Fruit fly (Drosophila melanogaster) whole organism, embryonic: Measurements from ENCODE around the gene dhd.
A peak's percentile ranks its signal among the peaks of the same experiment; 100 is the strongest.

ENCODE experiments used
- CG10366 ChIP-seq: fragments of 200-800 bp; sonication (Bioruptor generic); IDR thresholded peaks from 2 replicates; pipeline ENCODE4 v1.3.6; 2022; ENCODE audit warnings: missing biosample characterization, missing genetic modification characterization
- CG11093 ChIP-seq: fragments of 200-800 bp; sonication (Bioruptor generic); IDR thresholded peaks from 3 replicates; pipeline ENCODE4 v1.3.6; 2022; ENCODE audit warnings: missing biosample characterization, missing genetic modification characterization
- CG12155 ChIP-seq: fragments of 200-800 bp; sonication (Bioruptor generic); optimal IDR thresholded peaks from 3 replicates; lab custom pipeline; 2016; ENCODE audit warnings: missing biosample characterization, missing genetic modification characterization
- CG12659 ChIP-seq: fragments of 200-800 bp; sonication (Bioruptor generic); optimal IDR thresholded peaks from 3 replicates; lab custom pipeline; 2017; ENCODE audit warnings: mild to moderate bottlenecking, missing biosample characterization, missing genetic modification reagents, missing genetic modification characterization
- CG13624 ChIP-seq: fragments of 200-800 bp; sonication (Bioruptor generic); optimal IDR thresholded peaks from 2 replicates; lab custom pipeline; 2016; ENCODE audit warnings: missing biosample characterization, missing genetic modification characterization
- CG13894 ChIP-seq: fragments of 200-800 bp; sonication (Bioruptor generic); optimal IDR thresholded peaks from 3 replicates; lab custom pipeline; 2018; ENCODE audit warnings: missing biosample characterization, mild to moderate bottlenecking, missing genetic modification characterization, moderate library complexity
- CG1647 ChIP-seq: fragments of 200-800 bp; sonication (Bioruptor generic); optimal IDR thresholded peaks from 3 replicates; lab custom pipeline; 2016; ENCODE audit warnings: missing biosample characterization, missing genetic modification characterization
- CG17186 ChIP-seq: fragments of 200-800 bp; sonication (Bioruptor generic); optimal IDR thresholded peaks from 3 replicates; lab custom pipeline; 2017; ENCODE audit warnings: missing biosample characterization, missing genetic modification reagents, missing genetic modification characterization
- CG17912 ChIP-seq: fragments of 200-800 bp; sonication (Bioruptor generic); optimal IDR thresholded peaks from 2 replicates; lab custom pipeline; 2018; ENCODE audit warnings: missing biosample characterization, mild to moderate bottlenecking, missing genetic modification characterization
- CG1792 ChIP-seq: fragments of 200-800 bp; sonication (Bioruptor generic); optimal IDR thresholded peaks from 2 replicates; lab custom pipeline; 2016; ENCODE audit warnings: missing biosample characterization, missing genetic modification characterization
- CG2129 ChIP-seq: fragments of 200-800 bp; sonication (Bioruptor generic); IDR thresholded peaks from 2 replicates; pipeline ENCODE4 v1.3.6; 2022; ENCODE audit warnings: missing biosample characterization, missing genetic modification characterization; ENCODE audit not compliant: partially characterized antibody
- CG3065 ChIP-seq: fragments of 200-800 bp; sonication (Bioruptor generic); optimal IDR thresholded peaks from 2 replicates; lab custom pipeline; 2016; ENCODE audit warnings: missing biosample characterization, missing genetic modification characterization
- CG31224 ChIP-seq: fragments of 200-800 bp; sonication (Bioruptor generic); IDR thresholded peaks from 2 replicates; pipeline ENCODE4 v1.3.6; 2022; ENCODE audit warnings: missing biosample characterization, missing genetic modification characterization
- CG31441 ChIP-seq: fragments of 200-800 bp; sonication (Bioruptor generic); IDR thresholded peaks from 2 replicates; pipeline ENCODE4 v1.3.6; 2022; ENCODE audit warnings: missing biosample characterization, missing genetic modification characterization
- CG33557 ChIP-seq: fragments of 200-800 bp; sonication (Bioruptor generic); optimal IDR thresholded peaks from 2 replicates; lab custom pipeline; 2019; ENCODE audit warnings: missing biosample characterization, mild to moderate bottlenecking, missing genetic modification characterization, moderate library complexity
- CG34376 ChIP-seq: fragments of 200-800 bp; sonication (Bioruptor generic); optimal IDR thresholded peaks from 2 replicates; lab custom pipeline; 2018; ENCODE audit warnings: missing biosample characterization, mild to moderate bottlenecking, missing genetic modification characterization
- CG43689 ChIP-seq: fragments of 200-800 bp; sonication (Bioruptor generic); IDR thresholded peaks from 2 replicates; pipeline ENCODE4 v1.3.6; 2022; ENCODE audit warnings: missing biosample characterization, missing genetic modification characterization
- CG6254 ChIP-seq: fragments of 200-800 bp; sonication (Bioruptor generic); optimal IDR thresholded peaks from 3 replicates; lab custom pipeline; 2017; ENCODE audit warnings: mild to moderate bottlenecking, missing biosample characterization, missing genetic modification reagents, missing genetic modification characterization
- CG6689 ChIP-seq: fragments of 200-800 bp; sonication (Bioruptor generic); IDR thresholded peaks from 2 replicates; pipeline ENCODE4 v1.3.6; 2022; ENCODE audit warnings: missing biosample characterization, missing genetic modification characterization
- CG6854 ChIP-seq: fragments of 200-800 bp; sonication (Bioruptor generic); optimal IDR thresholded peaks from 3 replicates; lab custom pipeline; 2017; ENCODE audit warnings: missing biosample characterization, mild to moderate bottlenecking, missing genetic modification characterization
- CG7271 ChIP-seq: fragments of 200-800 bp; sonication (Bioruptor generic); optimal IDR thresholded peaks from 2 replicates; lab custom pipeline; 2018; ENCODE audit warnings: missing biosample characterization, mild to moderate bottlenecking, missing genetic modification characterization, moderate library complexity
- CG7556 ChIP-seq: fragments of 200-800 bp; sonication (Bioruptor generic); optimal IDR thresholded peaks from 2 replicates; lab custom pipeline; 2017; ENCODE audit warnings: missing biosample characterization, mild to moderate bottlenecking, missing genetic modification characterization
- CG7928 ChIP-seq: fragments of 200-800 bp; sonication (Bioruptor generic); optimal IDR thresholded peaks from 2 replicates; lab custom pipeline; 2017; ENCODE audit warnings: missing biosample characterization, mild to moderate bottlenecking, missing genetic modification characterization
- Dip3 ChIP-seq: fragments of 200-800 bp; sonication (Bioruptor generic); optimal IDR thresholded peaks from 3 replicates; lab custom pipeline; 2016; ENCODE audit warnings: missing biosample characterization, missing genetic modification characterization
- Fer1 ChIP-seq: fragments of 200-800 bp; sonication (Bioruptor generic); optimal IDR thresholded peaks from 2 replicates; lab custom pipeline; 2017; ENCODE audit warnings: missing biosample characterization, mild to moderate bottlenecking, missing genetic modification characterization
- Lpt ChIP-seq: fragments of >200 bp; optimal IDR thresholded peaks from 2 replicates; lab custom pipeline; 2018; ENCODE audit warnings: missing biosample characterization, missing genetic modification characterization
- Max ChIP-seq: fragments of 200-800 bp; sonication (Bioruptor generic); optimal IDR thresholded peaks from 2 replicates; lab custom pipeline; 2016; ENCODE audit warnings: missing biosample characterization, mild to moderate bottlenecking, missing genetic modification characterization
- NFAT ChIP-seq: fragments of 200-800 bp; sonication (Bioruptor generic); IDR thresholded peaks from 2 replicates; pipeline ENCODE4 v1.3.6; 2022; ENCODE audit warnings: missing biosample characterization, missing genetic modification characterization
- NK7.1 ChIP-seq: fragments of 200-800 bp; sonication (Bioruptor generic); optimal IDR thresholded peaks from 3 replicates; lab custom pipeline; 2016; ENCODE audit warnings: missing biosample characterization, missing genetic modification characterization
- Neu2 ChIP-seq: fragments of 200-800 bp; sonication (Bioruptor generic); optimal IDR thresholded peaks from 3 replicates; lab custom pipeline; 2016; ENCODE audit warnings: missing biosample characterization, missing genetic modification characterization, borderline replicate concordance
- Oaz ChIP-seq: fragments of 200-800 bp; sonication (Bioruptor generic); IDR thresholded peaks from 2 replicates; pipeline ENCODE4 v1.3.6; 2022; ENCODE audit warnings: missing biosample characterization, missing genetic modification characterization
- Six4 ChIP-seq: fragments of 200-800 bp; sonication (Bioruptor generic); optimal IDR thresholded peaks from 2 replicates; lab custom pipeline; 2016; ENCODE audit warnings: missing biosample characterization, missing genetic modification characterization
- crol ChIP-seq: fragments of 200-800 bp; sonication (Bioruptor generic); IDR thresholded peaks from 2 replicates; pipeline ENCODE4 v1.3.6; 2022; ENCODE audit warnings: missing biosample characterization, missing genetic modification characterization
- emc ChIP-seq: fragments of 200-800 bp; sonication (Bioruptor generic); optimal IDR thresholded peaks from 2 replicates; lab custom pipeline; 2016; ENCODE audit warnings: missing biosample characterization, missing genetic modification characterization
- ems ChIP-seq: fragments of 200-800 bp; sonication (Bioruptor generic); optimal IDR thresholded peaks from 3 replicates; lab custom pipeline; 2016; ENCODE audit warnings: missing biosample characterization, missing genetic modification characterization
- en ChIP-seq: fragments of 200-800 bp; sonication (Bioruptor generic); optimal IDR thresholded peaks from 2 replicates; lab custom pipeline; 2016; ENCODE audit warnings: missing biosample characterization, missing genetic modification characterization
- grau ChIP-seq: fragments of 200-800 bp; optimal IDR thresholded peaks from 3 replicates; lab custom pipeline; 2019; ENCODE audit warnings: missing biosample characterization, mild to moderate bottlenecking, missing genetic modification characterization, moderate library complexity
- inv ChIP-seq: fragments of 200-800 bp; sonication (Bioruptor generic); IDR thresholded peaks from 2 replicates; pipeline ENCODE4 v1.3.6; 2022; ENCODE audit warnings: missing biosample characterization, missing genetic modification characterization; ENCODE audit not compliant: partially characterized antibody
- kay ChIP-seq: fragments of 200-800 bp; sonication (Bioruptor generic); optimal IDR thresholded peaks from 2 replicates; lab custom pipeline; 2016; ENCODE audit warnings: missing biosample characterization, missing genetic modification characterization
- lbe ChIP-seq: fragments of 200-800 bp; sonication (Bioruptor generic); optimal IDR thresholded peaks from 2 replicates; lab custom pipeline; 2016; ENCODE audit warnings: missing biosample characterization, mild to moderate bottlenecking, missing genetic modification characterization
- mam ChIP-seq: fragments of 200-800 bp; sonication (Bioruptor generic); optimal IDR thresholded peaks from 3 replicates; lab custom pipeline; 2016; ENCODE audit warnings: missing biosample characterization, missing genetic modification characterization
- p53 ChIP-seq: fragments of 200-800 bp; sonication (Bioruptor generic); optimal IDR thresholded peaks from 2 replicates; lab custom pipeline; 2016; ENCODE audit warnings: missing biosample characterization, missing genetic modification characterization
- pfk ChIP-seq: fragments of 200-800 bp; sonication (Bioruptor generic); optimal IDR thresholded peaks from 2 replicates; lab custom pipeline; 2018; ENCODE audit warnings: missing biosample characterization, mild to moderate bottlenecking, missing genetic modification characterization, moderate library complexity
- pros ChIP-seq: fragments of 200-800 bp; sonication (Bioruptor generic); optimal IDR thresholded peaks from 3 replicates; lab custom pipeline; 2019; ENCODE audit warnings: missing biosample characterization, mild to moderate bottlenecking, missing genetic modification characterization, moderate library complexity
- pum ChIP-seq: fragments of 200-800 bp; sonication (Bioruptor generic); optimal IDR thresholded peaks from 2 replicates; lab custom pipeline; 2016; ENCODE audit warnings: missing biosample characterization, missing genetic modification characterization
- salm ChIP-seq: fragments of 200-800 bp; sonication (Bioruptor generic); optimal IDR thresholded peaks from 2 replicates; lab custom pipeline; 2018; ENCODE audit warnings: missing biosample characterization, mild to moderate bottlenecking, missing genetic modification characterization
- sna ChIP-seq: fragments of 200-800 bp; sonication (Bioruptor generic); IDR thresholded peaks from 2 replicates; pipeline ENCODE4 v1.3.6; 2022; ENCODE audit warnings: missing biosample characterization, missing genetic modification characterization; ENCODE audit not compliant: partially characterized antibody
- sob ChIP-seq: fragments of 200-800 bp; sonication (Bioruptor generic); IDR thresholded peaks from 2 replicates; pipeline ENCODE4 v1.3.6; 2022; ENCODE audit warnings: missing biosample characterization, missing genetic modification characterization
- sr ChIP-seq: fragments of 200-800 bp; sonication (Bioruptor generic); IDR thresholded peaks from 3 replicates; pipeline ENCODE4 v1.3.6; 2022; ENCODE audit warnings: missing biosample characterization, missing genetic modification characterization
- vnd ChIP-seq: fragments of 200-800 bp; sonication (Bioruptor generic); IDR thresholded peaks from 3 replicates; pipeline ENCODE4 v1.3.6; 2022; ENCODE audit warnings: missing biosample characterization, missing genetic modification characterization; ENCODE audit not compliant: partially characterized antibody
- wek ChIP-seq: fragments of 200-800 bp; sonication (Bioruptor generic); optimal IDR thresholded peaks from 3 replicates; lab custom pipeline; 2018; ENCODE audit warnings: missing biosample characterization, mild to moderate bottlenecking, missing genetic modification characterization, moderate library complexity

The dhd gene

dm6 chrX:5322459-5322883 is 10.5 kb downstream of the dhd start, which contains the start of gene Rnp4F (continued):
- no peak for TF ChIP-seq lbe (GFP tag; lab: Kevin White, UChicago)
- peak; percentile 58 for TF ChIP-seq ems
- TF ChIP-seq emc: peak; percentile 67
- peak; percentile 45 for TF ChIP-seq CG1792 (GFP tag; lab: Kevin White, UChicago)
- no peak for TF ChIP-seq CG33557 (GFP tag; lab: Kevin White, UChicago)
- TF ChIP-seq CG6854: no peak
- no peak for TF ChIP-seq CG6254 (GFP tag; lab: Kevin White, UChicago)
- no peak for TF ChIP-seq Lpt (GFP tag; lab: Kevin White, UChicago)
- TF ChIP-seq Neu2 (GFP tag; lab: Kevin White, UChicago): no peak
- peak; percentile 47 for TF ChIP-seq Max (GFP tag; lab: Kevin White, UChicago)
- no peak for TF ChIP-seq en (GFP tag; lab: Kevin White, UChicago)
- TF ChIP-seq CG1647 (GFP tag; lab: Kevin White, UChicago): peak; percentile 65
- TF ChIP-seq CG31224 (GFP tag; lab: Robert Waterston, UW): peak; percentile 47
- peak; percentile 26 for TF ChIP-seq CG3065 (GFP tag; lab: Kevin White, UChicago)
- peak; percentile 84 for TF ChIP-seq inv (GFP tag; lab: Robert Waterston, UW)
- TF ChIP-seq NFAT: peak; percentile 83
- peak; percentile 83 for TF ChIP-seq Dip3
- TF ChIP-seq CG31441: no peak; the same call in 1 of the 2 replicates
- TF ChIP-seq sna (GFP tag; lab: Robert Waterston, UW): peak; percentile 60; the same call in 1 of the 2 replicates
- TF ChIP-seq Oaz (GFP tag; lab: Robert Waterston, UW): peak; percentile 44; the same call in 1 of the 2 replicates
- no peak for TF ChIP-seq CG17912 (GFP tag; lab: Kevin White, UChicago)
- no peak for TF ChIP-seq pfk (GFP tag; lab: Kevin White, UChicago)
- TF ChIP-seq CG12659 (GFP tag; lab: Kevin White, UChicago): peak; percentile 70
- peak; percentile 32 for TF ChIP-seq Six4 (GFP tag; lab: Kevin White, UChicago)
- TF ChIP-seq p53 (GFP tag; lab: Kevin White, UChicago): peak; percentile 53
- no peak for TF ChIP-seq crol
- peak; percentile 67 for TF ChIP-seq CG12155 (GFP tag; lab: Kevin White, UChicago)
- TF ChIP-seq Fer1 (GFP tag; lab: Kevin White, UChicago): peak; percentile 65
- peak; percentile 56 for TF ChIP-seq kay (GFP tag; lab: Kevin White, UChicago)
- TF ChIP-seq grau: peak; percentile 97
- TF ChIP-seq CG2129: peak; percentile 47; the same call in 1 of the 2 replicates
- TF ChIP-seq wek (GFP tag; lab: Kevin White, UChicago): no peak
- peak; percentile 78 for TF ChIP-seq sob
- TF ChIP-seq pros (GFP tag; lab: Kevin White, UChicago): no peak
- peak; percentile 87 for TF ChIP-seq CG7928
- peak; percentile 78 for TF ChIP-seq CG13624 (GFP tag; lab: Kevin White, UChicago)
- peak; percentile 37; the same call in 1 of the 3 replicates for TF ChIP-seq CG11093
- TF ChIP-seq CG17186: peak; percentile 86
- peak; percentile 78 for TF ChIP-seq vnd (GFP tag; lab: Robert Waterston, UW)
- no peak for TF ChIP-seq CG7556
- no peak for TF ChIP-seq salm (tag; lab: Kevin White, UChicago)
- peak; percentile 88 for TF ChIP-seq mam (GFP tag; lab: Kevin White, UChicago)
- peak; percentile 72 for TF ChIP-seq pum (GFP tag; lab: Kevin White, UChicago)
- no peak for TF ChIP-seq CG7271 (tag; lab: Kevin White, UChicago)
- peak; percentile 56 for TF ChIP-seq CG34376 (GFP tag; lab: Kevin White, UChicago)
- TF ChIP-seq CG13894: peak; percentile 27
- peak; percentile 56 for TF ChIP-seq NK7.1 (GFP tag; lab: Kevin White, UChicago)
- peak; percentile 64 for TF ChIP-seq CG6689 (GFP tag; lab: Robert Waterston, UW)
- 0 out of 3 replicates have a peak, but pooled peaks have one; percentile 17 for TF ChIP-seq sr
- no peak for TF ChIP-seq CG43689 (GFP tag; lab: Robert Waterston, UW)
- TF ChIP-seq CG10366 (GFP tag; lab: Robert Waterston, UW): peak; percentile 58; the same call in 1 of the 2 replicates
